Fruit fly (Drosophila melanogaster) whole organism, prepupa: Measurements from ENCODE around the gene Teh1.

Source experiments
- Blimp-1 ChIP-seq: fragments of 200-800 bp; sonication (Bioruptor generic); optimal IDR thresholded peaks from 3 replicates; lab custom pipeline; 2017; ENCODE audit warnings: missing biosample characterization, missing genetic modification characterization, mild to moderate bottlenecking, moderate library complexity, missing genetic modification reagents
- CG10631 ChIP-seq: fragments of 200-800 bp; sonication (Bioruptor generic); optimal IDR thresholded peaks from 2 replicates; lab custom pipeline; 2016; ENCODE audit warnings: missing biosample characterization, missing genetic modification characterization
- CG10669 ChIP-seq: fragments of 200-800 bp; sonication (Bioruptor generic); optimal IDR thresholded peaks from 3 replicates; lab custom pipeline; 2018; ENCODE audit warnings: missing biosample characterization, mild to moderate bottlenecking, missing genetic modification characterization, moderate library complexity
- CG11294 ChIP-seq: fragments of 200-800 bp; sonication (Bioruptor generic); IDR thresholded peaks from 2 replicates; pipeline ENCODE4 v1.3.6; 2022; ENCODE audit warnings: missing biosample characterization, missing genetic modification characterization
- CG11902 ChIP-seq: fragments of 200-800 bp; sonication (Bioruptor generic); optimal IDR thresholded peaks from 3 replicates; lab custom pipeline; 2016; ENCODE audit warnings: missing biosample characterization, missing genetic modification characterization
- CG15336 ChIP-seq: fragments of 200-800 bp; sonication (Bioruptor generic); IDR thresholded peaks from 2 replicates; pipeline ENCODE4 v1.3.6; 2022; ENCODE audit warnings: missing biosample characterization, missing genetic modification characterization
- CG1621 ChIP-seq: fragments of 200-800 bp; sonication (Bioruptor generic); optimal IDR thresholded peaks from 3 replicates; lab custom pipeline; 2018; ENCODE audit warnings: missing biosample characterization, mild to moderate bottlenecking, missing genetic modification characterization
- CG16779 ChIP-seq: fragments of 200-800 bp; sonication (Bioruptor generic); optimal IDR thresholded peaks from 3 replicates; lab custom pipeline; 2017; ENCODE audit warnings: missing biosample characterization, mild to moderate bottlenecking, missing genetic modification characterization
- CG32006 ChIP-seq: fragments of 200-800 bp; sonication (Bioruptor generic); optimal IDR thresholded peaks from 3 replicates; lab custom pipeline; 2017; ENCODE audit warnings: missing biosample characterization, mild to moderate bottlenecking, missing genetic modification characterization
- CG34406 ChIP-seq: fragments of 200-800 bp; sonication (Bioruptor generic); optimal IDR thresholded peaks from 3 replicates; lab custom pipeline; 2016; ENCODE audit warnings: missing biosample characterization, missing genetic modification characterization
- CG3919 ChIP-seq: fragments of 200-800 bp; sonication (Bioruptor generic); optimal IDR thresholded peaks from 3 replicates; lab custom pipeline; 2016; ENCODE audit warnings: missing biosample characterization, missing genetic modification characterization
- CG6163 ChIP-seq: fragments of 200-800 bp; sonication (Bioruptor generic); IDR thresholded peaks from 3 replicates; pipeline ENCODE4 v1.3.6; 2022; ENCODE audit warnings: missing biosample characterization, missing genetic modification characterization
- CG6276 ChIP-seq: fragments of 200-800 bp; sonication (Bioruptor generic); optimal IDR thresholded peaks from 2 replicates; lab custom pipeline; 2017; ENCODE audit warnings: missing biosample characterization, mild to moderate bottlenecking, missing genetic modification characterization
- CG6792 ChIP-seq: fragments of 200-800 bp; sonication (Bioruptor generic); optimal IDR thresholded peaks from 3 replicates; lab custom pipeline; 2016; ENCODE audit warnings: missing biosample characterization, missing genetic modification characterization
- CG6854 ChIP-seq: fragments of 200-800 bp; sonication (Bioruptor generic); optimal IDR thresholded peaks from 2 replicates; lab custom pipeline; 2017; ENCODE audit warnings: missing biosample characterization, mild to moderate bottlenecking, missing genetic modification characterization
- CG8119 ChIP-seq: fragments of 200-800 bp; sonication (Bioruptor generic); IDR thresholded peaks from 3 replicates; pipeline ENCODE4 v1.3.6; 2022; ENCODE audit warnings: missing biosample characterization, missing genetic modification characterization
- CG8319 ChIP-seq: fragments of 200-800 bp; sonication (Bioruptor generic); optimal IDR thresholded peaks from 3 replicates; lab custom pipeline; 2016; ENCODE audit warnings: missing biosample characterization, missing genetic modification characterization
- CG8632 ChIP-seq: fragments of 200-800 bp; sonication (Bioruptor generic); optimal IDR thresholded peaks from 3 replicates; lab custom pipeline; 2016; ENCODE audit warnings: missing biosample characterization, missing genetic modification characterization
- Eip75B ChIP-seq: fragments of 200-800 bp; sonication (Bioruptor generic); optimal IDR thresholded peaks from 3 replicates; lab custom pipeline; 2016; ENCODE audit warnings: missing biosample characterization, missing genetic modification characterization
- Eip78C ChIP-seq: fragments of 200-800 bp; sonication (Bioruptor generic); peaks from one replicate; lab custom pipeline; 2016; ENCODE audit warnings: missing biosample characterization, missing genetic modification characterization
- Eip93F ChIP-seq: fragments of 200-800 bp; sonication (Bioruptor generic); optimal IDR thresholded peaks from 2 replicates; lab custom pipeline; 2016; ENCODE audit warnings: missing biosample characterization, mild to moderate bottlenecking, missing genetic modification characterization
- Ets21C ChIP-seq: fragments of 200-800 bp; sonication (Bioruptor generic); optimal IDR thresholded peaks from 3 replicates; lab custom pipeline; 2016; ENCODE audit warnings: missing biosample characterization, missing genetic modification characterization
- Ets96B ChIP-seq: fragments of 200-800 bp; optimal IDR thresholded peaks from 2 replicates; lab custom pipeline; 2019; ENCODE audit warnings: missing biosample characterization, mild to moderate bottlenecking, missing genetic modification characterization, moderate library complexity
- Hr39 ChIP-seq: fragments of 200-800 bp; sonication (Bioruptor generic); optimal IDR thresholded peaks from 2 replicates; lab custom pipeline; 2016; ENCODE audit warnings: missing biosample characterization, missing genetic modification characterization
- Lpt ChIP-seq: fragments of 200-800 bp; sonication (Bioruptor generic); optimal IDR thresholded peaks from 3 replicates; lab custom pipeline; 2016; ENCODE audit warnings: missing biosample characterization, missing genetic modification characterization
- Smox ChIP-seq: fragments of 200-800 bp; sonication (Bioruptor generic); optimal IDR thresholded peaks from 3 replicates; lab custom pipeline; 2016; ENCODE audit warnings: missing biosample characterization, missing genetic modification characterization
- Sox102F ChIP-seq: fragments of 200-800 bp; sonication (Bioruptor generic); optimal IDR thresholded peaks from 2 replicates; lab custom pipeline; 2016; ENCODE audit warnings: missing biosample characterization, mild to moderate bottlenecking, missing genetic modification characterization
- Sox14 ChIP-seq: fragments of 200-800 bp; sonication (Bioruptor generic); optimal IDR thresholded peaks from 3 replicates; lab custom pipeline; 2016; ENCODE audit warnings: missing biosample characterization, missing genetic modification characterization
- achi ChIP-seq: fragments of 200-800 bp; sonication (Bioruptor generic); optimal IDR thresholded peaks from 3 replicates; lab custom pipeline; 2016; ENCODE audit warnings: missing biosample characterization, missing genetic modification characterization
- cyc ChIP-seq: fragments of 200-800 bp; sonication (Bioruptor generic); optimal IDR thresholded peaks from 3 replicates; lab custom pipeline; 2016; ENCODE audit warnings: missing biosample characterization, missing genetic modification characterization
- dac ChIP-seq: fragments of 200-800 bp; sonication (Bioruptor generic); optimal IDR thresholded peaks from 2 replicates; lab custom pipeline; 2017; ENCODE audit warnings: missing biosample characterization, mild to moderate bottlenecking, missing genetic modification characterization
- dsx ChIP-seq: fragments of 200-800 bp; optimal IDR thresholded peaks from 3 replicates; lab custom pipeline; 2019; ENCODE audit warnings: missing biosample characterization, mild to moderate bottlenecking, missing genetic modification characterization, moderate library complexity; ENCODE audit not compliant: poor library complexity, severe bottlenecking
- eg ChIP-seq: fragments of 200-800 bp; sonication (Bioruptor generic); IDR thresholded peaks from 3 replicates; pipeline ENCODE4 v1.3.6; 2022; ENCODE audit warnings: missing biosample characterization, missing genetic modification characterization
- esn ChIP-seq: fragments of 200-800 bp; sonication (Bioruptor generic); optimal IDR thresholded peaks from 2 replicates; lab custom pipeline; 2016; ENCODE audit warnings: missing biosample characterization, mild to moderate bottlenecking, missing genetic modification characterization, moderate library complexity
- fd59A ChIP-seq: fragments of 200-800 bp; sonication (Bioruptor generic); optimal IDR thresholded peaks from 2 replicates; lab custom pipeline; 2017; ENCODE audit warnings: missing biosample characterization, mild to moderate bottlenecking, missing genetic modification characterization, missing genetic modification reagents
- fd85E ChIP-seq: fragments of 200-800 bp; sonication (Bioruptor generic); optimal IDR thresholded peaks from 3 replicates; lab custom pipeline; 2016; ENCODE audit warnings: missing biosample characterization, missing genetic modification characterization
- fkh ChIP-seq: fragments of 200-800 bp; sonication (Bioruptor generic); optimal IDR thresholded peaks from 3 replicates; lab custom pipeline; 2017; ENCODE audit warnings: missing biosample characterization, mild to moderate bottlenecking, missing genetic modification characterization, moderate library complexity
- lz ChIP-seq: fragments of 200-800 bp; sonication (Bioruptor generic); optimal IDR thresholded peaks from 3 replicates; lab custom pipeline; 2016; ENCODE audit warnings: missing biosample characterization, missing genetic modification characterization
- pdm3 ChIP-seq: fragments of 200-800 bp; sonication (Bioruptor generic); optimal IDR thresholded peaks from 3 replicates; lab custom pipeline; 2016; ENCODE audit warnings: missing biosample characterization, missing genetic modification characterization
- salr ChIP-seq, 2 experiments: fragments of 200-800 bp; sonication (Bioruptor generic); optimal IDR thresholded peaks; 3 replicates each; lab custom pipeline; 2016 to 2018; ENCODE audit warnings: missing biosample characterization in 2 of 2, missing genetic modification characterization in 2 of 2, mild to moderate bottlenecking in 1 of 2
- ss ChIP-seq, 2 experiments: fragments of 200-800 bp; sonication (Bioruptor generic); optimal IDR thresholded peaks; 2 replicates in 1 of 2; 3 replicates in 1 of 2; lab custom pipeline; 2017 to 2018; ENCODE audit warnings: mild to moderate bottlenecking in 2 of 2, missing biosample characterization in 2 of 2, missing genetic modification characterization in 2 of 2, moderate library complexity in 1 of 2
- topi ChIP-seq: fragments of 200-800 bp; sonication (Bioruptor generic); optimal IDR thresholded peaks from 3 replicates; lab custom pipeline; 2016; ENCODE audit warnings: missing biosample characterization, missing genetic modification characterization
- vri ChIP-seq: fragments of 200-800 bp; sonication (Bioruptor generic); optimal IDR thresholded peaks from 3 replicates; lab custom pipeline; 2016; ENCODE audit warnings: missing biosample characterization, mild to moderate bottlenecking, missing genetic modification characterization

The Teh1 gene

dm6 chr3R:9812447-9812846, 55.5 kb downstream of the Teh1 start, which contains the start of gene CG8534:
CG8534 (plus strand) TSS chr3R:9812747.
- TF ChIP-seq CG6854 (GFP tag; lab: Kevin White, UChicago) (no peak), CG15336 (GFP tag; lab: Robert Waterston, UW) (no peak)
- TF ChIP-seq, all 60 proteins: peak for 0

- TF ChIP-seq Blimp-1 (GFP tag; lab: Kevin White, UChicago) (peak; percentile 33), dsx (no peak), CG15336 (GFP tag; lab: Robert Waterston, UW) (peak; percentile 50), CG16779 (peak; percentile 77), fkh (peak; percentile 96), cyc (GFP tag; lab: Kevin White, UChicago) (no peak), CG6854 (GFP tag; lab: Kevin White, UChicago) (peak; percentile 73), CG10669 (GFP tag; lab: Kevin White, UChicago) (no peak), Ets96B (peak; percentile 53), CG6163 (peak; percentile 98), ss (GFP tag; optimal IDR thresholded peaks at IDR 0.05; lab: Kevin White, UChicago) (peak in 1 of 2 experiments; percentile 89), Sox14 (peak; percentile 98), esn (GFP tag; lab: Kevin White, UChicago) (no peak), Eip75B (GFP tag; lab: Kevin White, UChicago) (no peak), CG34406 (GFP tag; lab: Kevin White, UChicago) (no peak), CG3919 (GFP tag; lab: Kevin White, UChicago) (no peak), CG8319 (GFP tag; lab: Kevin White, UChicago) (no peak), CG11294 (GFP tag; lab: Robert Waterston, UW) (no peak), Lpt (GFP tag; lab: Kevin White, UChicago) (peak; percentile 67), CG1621 (tag; lab: Kevin White, UChicago) (peak; percentile 75), fd59A (GFP tag; lab: Kevin White, UChicago) (no peak), fd85E (GFP tag; lab: Kevin White, UChicago) (peak; percentile 61), CG6792 (GFP tag; lab: Kevin White, UChicago) (peak; percentile 7), eg (GFP tag; lab: Robert Waterston, UW) (peak; percentile 80), achi (GFP tag; lab: Kevin White, UChicago) (no peak), CG10631 (GFP tag; lab: Kevin White, UChicago) (no peak), vri (GFP tag; lab: Kevin White, UChicago) (no peak), Sox102F (GFP tag; lab: Kevin White, UChicago) (no peak), topi (GFP tag; lab: Kevin White, UChicago) (peak; percentile 38), CG11902 (GFP tag; lab: Kevin White, UChicago) (no peak), Eip93F (peak; percentile 25), CG6276 (no peak), Ets21C (no peak), Hr39 (GFP tag; lab: Kevin White, UChicago) (no peak), salr (GFP tag; optimal IDR thresholded peaks at IDR 0.05; lab: Kevin White, UChicago) (peak in 1 of 2 experiments; percentile 19), pdm3 (GFP tag; lab: Kevin White, UChicago) (no peak), CG8119 (GFP tag; lab: Robert Waterston, UW) (peak; percentile 60; the same call in 2 of the 3 replicates), CG8632 (GFP tag; lab: Kevin White, UChicago) (no peak), CG32006 (no peak), Eip78C (GFP tag; lab: Kevin White, UChicago) (peak; percentile 84), lz (GFP tag; lab: Kevin White, UChicago) (peak; percentile 5), dac (GFP tag; lab: Kevin White, UChicago) (peak; percentile 38), Smox (GFP tag; lab: Kevin White, UChicago) (no peak)
Measured at dm6 chr3R:9808946-9809545, 58.9 kb downstream of the Teh1 start, which contains the start of gene FBXO11. FBXO11 (minus strand) TSS chr3R:9809368.
